Worm (Caenorhabditis elegans) whole organism, late embryonic: ENCODE results near the gene szy-4.
A peak's percentile ranks its signal among the peaks of the same experiment; 100 is the strongest.

ENCODE experiments used
- K02D7.2 ChIP-seq: sonication (generic microtip); optimal IDR thresholded peaks from 2 replicates; lab custom pipeline; 2017; ENCODE audit warnings: mild to moderate bottlenecking, missing genetic modification characterization, missing compliant biosample characterization
- K09A11.1 ChIP-seq: sonication (generic microtip); optimal IDR thresholded peaks from 2 replicates; lab custom pipeline; 2017; ENCODE audit warnings: antibody characterized with exemption, mild to moderate bottlenecking, missing genetic modification characterization, missing compliant biosample characterization; ENCODE audit not compliant: insufficient read depth
- Y22D7AL.16 ChIP-seq: sonication (generic microtip); optimal IDR thresholded peaks from 2 replicates; lab custom pipeline; 2016; ENCODE audit warnings: missing genetic modification characterization, missing compliant biosample characterization
- ceh-14 ChIP-seq: sonication (generic microtip); optimal IDR thresholded peaks from 2 replicates; lab custom pipeline; 2016; ENCODE audit warnings: missing genotype, missing genetic modification characterization, missing compliant biosample characterization
- ceh-18 ChIP-seq: sonication (generic microtip); optimal IDR thresholded peaks from 2 replicates; lab custom pipeline; 2016; ENCODE audit warnings: missing genetic modification characterization, missing compliant biosample characterization
- ceh-2 ChIP-seq: sonication (generic microtip); optimal IDR thresholded peaks from 2 replicates; lab custom pipeline; 2016; ENCODE audit warnings: missing genotype, missing genetic modification characterization, missing compliant biosample characterization
- ceh-22 ChIP-seq: sonication (generic microtip); optimal IDR thresholded peaks from 2 replicates; lab custom pipeline; 2017; ENCODE audit warnings: missing biosample characterization, missing genetic modification characterization
- ceh-24 ChIP-seq: sonication (generic microtip); optimal IDR thresholded peaks from 2 replicates; lab custom pipeline; 2016; ENCODE audit warnings: mild to moderate bottlenecking, missing genetic modification characterization, missing compliant biosample characterization
- ceh-31 ChIP-seq: sonication (generic microtip); optimal IDR thresholded peaks from 2 replicates; lab custom pipeline; 2016; ENCODE audit warnings: missing genetic modification characterization, missing compliant biosample characterization
- ceh-45 ChIP-seq: fragments of 200-800 bp; sonication (Bioruptor generic); IDR thresholded peaks from 2 replicates; pipeline ENCODE4 v1.3.6; 2022; ENCODE audit warnings: missing genetic modification reagents, missing genetic modification characterization, missing compliant biosample characterization
- ceh-48 ChIP-seq: sonication (generic microtip); optimal IDR thresholded peaks from 2 replicates; lab custom pipeline; 2016; ENCODE audit warnings: missing genetic modification characterization, inconsistent platforms, missing compliant biosample characterization
- ceh-6 ChIP-seq: fragments of 200-800 bp; sonication (Bioruptor generic); optimal IDR thresholded peaks from 2 replicates; lab custom pipeline; 2018; ENCODE audit warnings: mild to moderate bottlenecking, missing genetic modification characterization, missing compliant biosample characterization
- dmd-4 ChIP-seq: sonication (generic microtip); optimal IDR thresholded peaks from 2 replicates; lab custom pipeline; 2016; ENCODE audit warnings: borderline replicate concordance, missing genetic modification characterization, missing compliant biosample characterization
- dve-1 ChIP-seq: sonication (generic microtip); optimal IDR thresholded peaks from 2 replicates; lab custom pipeline; 2017; ENCODE audit warnings: antibody characterized with exemption, mild to moderate bottlenecking, missing genetic modification characterization, missing compliant biosample characterization
- fax-1 ChIP-seq: sonication (generic microtip); optimal IDR thresholded peaks from 2 replicates; lab custom pipeline; 2016; ENCODE audit warnings: missing genotype, missing genetic modification characterization, missing compliant biosample characterization
- hlh-13 ChIP-seq: fragments of 200-800 bp; sonication (Bioruptor generic); optimal IDR thresholded peaks from 2 replicates; lab custom pipeline; 2018; ENCODE audit warnings: mild to moderate bottlenecking, missing genetic modification characterization, missing compliant biosample characterization
- hlh-15 ChIP-seq: sonication (generic microtip); optimal IDR thresholded peaks from 2 replicates; lab custom pipeline; 2016; ENCODE audit warnings: missing genetic modification characterization, missing compliant biosample characterization
- hlh-30 ChIP-seq: sonication (generic microtip); optimal IDR thresholded peaks from 2 replicates; lab custom pipeline; 2017; ENCODE audit warnings: antibody characterized with exemption, missing genetic modification characterization, missing compliant biosample characterization; ENCODE audit not compliant: insufficient read depth
- lim-6 ChIP-seq: sonication (generic microtip); optimal IDR thresholded peaks from 2 replicates; lab custom pipeline; 2016; ENCODE audit warnings: missing genetic modification characterization, missing compliant biosample characterization
- lin-11 ChIP-seq: fragments of 200-800 bp; sonication (Bioruptor generic); optimal IDR thresholded peaks from 2 replicates; lab custom pipeline; 2018; ENCODE audit warnings: mild to moderate bottlenecking, missing genetic modification characterization, missing compliant biosample characterization
- mec-3 ChIP-seq: sonication (generic microtip); optimal IDR thresholded peaks from 2 replicates; lab custom pipeline; 2016; ENCODE audit warnings: borderline replicate concordance, missing genetic modification characterization, missing compliant biosample characterization
- nhr-11 ChIP-seq: fragments of 150-350 bp; optimal IDR thresholded peaks from 2 replicates; lab custom pipeline; 2014; ENCODE audit warnings: missing biosample characterization, missing genetic modification characterization
- nhr-232 ChIP-seq: sonication (generic microtip); optimal IDR thresholded peaks from 2 replicates; lab custom pipeline; 2016; ENCODE audit warnings: missing genetic modification characterization, missing compliant biosample characterization
- odd-2 ChIP-seq: sonication (generic microtip); optimal IDR thresholded peaks from 2 replicates; lab custom pipeline; 2017; ENCODE audit warnings: antibody characterized with exemption, mild to moderate bottlenecking, missing genetic modification characterization, missing compliant biosample characterization
- pag-3 ChIP-seq: sonication (generic microtip); optimal IDR thresholded peaks from 2 replicates; lab custom pipeline; 2016; ENCODE audit warnings: missing compliant biosample characterization, missing genetic modification characterization, borderline replicate concordance
- pax-1 ChIP-seq: fragments of 150-350 bp; optimal IDR thresholded peaks from 2 replicates; lab custom pipeline; 2014; ENCODE audit warnings: missing biosample characterization, missing genetic modification characterization
- pha-2 ChIP-seq: sonication (generic microtip); optimal IDR thresholded peaks from 2 replicates; lab custom pipeline; 2017; ENCODE audit warnings: mild to moderate bottlenecking, missing genetic modification characterization, missing compliant biosample characterization
- pros-1 ChIP-seq: fragments of 150-350 bp; optimal IDR thresholded peaks from 2 replicates; lab custom pipeline; 2014; ENCODE audit warnings: missing biosample characterization, missing genetic modification reagents, missing genetic modification characterization
- ref-2 ChIP-seq: sonication (generic microtip); optimal IDR thresholded peaks from 2 replicates; lab custom pipeline; 2016; ENCODE audit warnings: missing genetic modification characterization, missing compliant biosample characterization
- rnt-1 ChIP-seq: sonication (generic microtip); optimal IDR thresholded peaks from 2 replicates; lab custom pipeline; 2016; ENCODE audit warnings: missing genetic modification characterization, missing compliant biosample characterization
- sdc-2 ChIP-seq: sonication (generic microtip); optimal IDR thresholded peaks from 2 replicates; lab custom pipeline; 2016; ENCODE audit warnings: missing genotype, missing genetic modification characterization, missing compliant biosample characterization
- sox-4 ChIP-seq: sonication (generic microtip); optimal IDR thresholded peaks from 2 replicates; lab custom pipeline; 2017; ENCODE audit warnings: mild to moderate bottlenecking, missing genetic modification characterization, inconsistent platforms, missing compliant biosample characterization
- syd-9 ChIP-seq: sonication (generic microtip); optimal IDR thresholded peaks from 2 replicates; lab custom pipeline; 2016; ENCODE audit warnings: mild to moderate bottlenecking, missing genetic modification characterization, moderate library complexity, missing compliant biosample characterization
- tbx-2 ChIP-seq: sonication (generic microtip); optimal IDR thresholded peaks from 2 replicates; lab custom pipeline; 2016; ENCODE audit warnings: missing genetic modification characterization, missing compliant biosample characterization
- unc-42 ChIP-seq: sonication (generic microtip); optimal IDR thresholded peaks from 2 replicates; lab custom pipeline; 2016; ENCODE audit warnings: missing genotype, missing genetic modification characterization, missing compliant biosample characterization

szy-4 gene

ce11 chrII:6198468-6198867 lies at the start of gene szy-4:
szy-4 (plus strand) TSS chrII:6198696.
- TF ChIP-seq hlh-13 (GFP tag; lab: Kevin White, UChicago): no peak

ce11 chrII:6149434-6149833 lies 49.1 kb upstream of the szy-4 start:
- TF ChIP-seq unc-42 (tag; lab: Kevin White, UChicago) (peak; percentile 62), pag-3 (tag; lab: Kevin White, UChicago) (no peak)

ce11 chrII:6158111-6158510 lies 40.4 kb upstream of the szy-4 start:
- no peak for TF ChIP-seq lin-11
- no peak for TF ChIP-seq ref-2 (tag; lab: Kevin White, UChicago)
- TF ChIP-seq sox-4 (tag; lab: Kevin White, UChicago): no peak
- no peak for TF ChIP-seq hlh-13 (GFP tag; lab: Kevin White, UChicago)
- TF ChIP-seq ceh-31 (tag; lab: Kevin White, UChicago): no peak
- TF ChIP-seq Y22D7AL.16: no peak
- TF ChIP-seq pros-1: no peak
- TF ChIP-seq fax-1 (tag; lab: Kevin White, UChicago): no peak
- TF ChIP-seq nhr-232 (tag; lab: Kevin White, UChicago): no peak

DNA sequence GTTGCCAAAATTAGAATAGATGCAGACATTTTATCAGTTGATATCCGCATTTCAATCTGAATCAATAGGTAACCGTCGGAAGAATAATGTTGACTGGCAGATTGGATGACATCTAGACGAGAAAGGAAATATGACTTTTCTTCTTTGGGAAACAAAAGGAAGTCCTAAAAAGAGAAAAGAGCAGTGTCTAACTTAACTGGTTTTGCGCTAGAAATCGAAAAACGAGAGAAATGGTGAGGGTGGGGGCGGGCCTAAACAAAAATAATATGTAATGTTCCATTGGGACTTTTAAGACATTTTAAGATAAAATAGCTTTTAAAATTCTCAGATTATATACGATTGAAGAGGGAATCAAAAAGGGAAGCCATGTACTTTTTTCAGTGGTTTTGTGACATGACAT lies 37.5 kb upstream of the szy-4 start, which contains the start of gene exp-1:
Gene exp-1, minus strand, starts transcription at position 101 of the 400 bp plus-strand sequence.
- TF ChIP-seq mec-3 (tag; lab: Kevin White, UChicago) (no peak), ceh-2 (tag; lab: Kevin White, UChicago) (no peak), odd-2 (no peak), ceh-6 (no peak), nhr-11 (tag; lab: Kevin White, UChicago) (no peak), ceh-48 (tag; lab: Kevin White, UChicago) (no peak), pax-1 (tag; lab: Kevin White, UChicago) (no peak), pros-1 (no peak), ceh-31 (tag; lab: Kevin White, UChicago) (no peak), ceh-18 (no peak)

- peak; percentile 0 for TF ChIP-seq unc-42 (tag; lab: Kevin White, UChicago)
- TF ChIP-seq pag-3 (tag; lab: Kevin White, UChicago): no peak
Observed at ce11 chrII:6165152-6165551, 33.3 kb upstream of the szy-4 start.

DNA sequence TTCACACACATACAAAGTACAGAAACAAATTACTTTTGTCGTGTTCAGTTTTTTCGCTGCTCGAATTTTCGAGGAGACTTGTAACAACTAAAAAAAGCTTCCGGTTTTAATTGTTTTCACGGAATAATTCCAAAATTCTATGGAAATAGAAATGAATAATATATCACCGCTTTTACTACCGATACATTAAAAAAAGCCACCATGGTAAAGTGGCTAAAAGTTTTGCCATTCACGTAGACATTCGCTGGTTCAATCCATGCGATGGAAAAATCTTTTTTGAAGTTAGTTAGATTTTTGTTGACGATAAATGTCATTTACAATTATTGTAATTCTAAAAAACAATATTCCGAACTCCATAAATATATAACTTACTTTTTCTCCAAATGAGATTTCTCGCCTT lies 29.8 kb upstream of the szy-4 start:
- TF ChIP-seq ceh-6 (no peak), pros-1 (no peak), sdc-2 (no peak), ceh-22 (tag; lab: Kevin White, UChicago) (no peak), syd-9 (no peak), pax-1 (tag; lab: Kevin White, UChicago) (no peak), ceh-14 (tag; lab: Kevin White, UChicago) (no peak), ceh-24 (tag; lab: Kevin White, UChicago) (no peak), ceh-31 (tag; lab: Kevin White, UChicago) (no peak), dmd-4 (tag; lab: Kevin White, UChicago) (no peak), rnt-1 (no peak), sox-4 (tag; lab: Kevin White, UChicago) (no peak), ceh-2 (tag; lab: Kevin White, UChicago) (no peak), ref-2 (tag; lab: Kevin White, UChicago) (no peak), mec-3 (tag; lab: Kevin White, UChicago) (no peak), ceh-48 (tag; lab: Kevin White, UChicago) (no peak), hlh-13 (GFP tag; lab: Kevin White, UChicago) (no peak), pha-2 (tag; lab: Kevin White, UChicago) (no peak), dve-1 (tag; lab: Kevin White, UChicago) (no peak)

DNA sequence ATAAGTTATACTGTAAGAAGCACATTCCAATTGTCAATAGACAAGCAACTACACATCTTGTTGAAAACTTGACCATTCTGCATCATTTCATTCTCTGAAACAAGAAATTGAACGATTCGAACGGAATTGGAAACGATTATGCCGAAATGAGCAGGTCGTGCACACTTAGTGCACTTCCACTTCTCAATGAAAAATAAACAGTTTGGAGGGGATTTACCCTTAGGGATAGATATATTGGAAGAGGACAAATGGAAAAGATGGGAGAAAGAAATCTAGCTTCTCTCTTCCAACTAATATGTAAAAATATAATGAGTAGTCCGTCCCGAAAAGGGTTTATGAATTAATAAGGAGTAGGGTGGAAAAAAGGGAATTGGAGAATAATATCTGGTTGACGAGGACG lies 29.3 kb upstream of the szy-4 start, which contains the start of gene hst-3.1:
Gene hst-3.1, minus strand, starts transcription at position 101 of the 400 bp plus-strand sequence.
- TF ChIP-seq K09A11.1 (tag; lab: Kevin White, UChicago) (no peak), ceh-48 (tag; lab: Kevin White, UChicago) (no peak), ceh-2 (tag; lab: Kevin White, UChicago) (no peak), ceh-45 (GFP tag; lab: Robert Waterston, UW) (no peak), hlh-15 (no peak), ceh-18 (no peak), lim-6 (tag; lab: Kevin White, UChicago) (no peak), tbx-2 (no peak), nhr-11 (tag; lab: Kevin White, UChicago) (no peak), K02D7.2 (no peak), pag-3 (tag; lab: Kevin White, UChicago) (no peak), hlh-30 (tag; lab: Kevin White, UChicago) (no peak), fax-1 (tag; lab: Kevin White, UChicago) (no peak)
